Fruit fly (Drosophila melanogaster) Kc167 (cell line): ENCODE data around the gene out.

ENCODE experiments used
- Myc ChIP-seq: fragments of >200 bp; optimal IDR thresholded peaks from 2 replicates; lab custom pipeline; 2017; ENCODE audit warnings: missing external identifiers
- Sin3A ChIP-seq: fragments of >200 bp; optimal IDR thresholded peaks from 2 replicates; lab custom pipeline; 2018; ENCODE audit warnings: missing external identifiers
- h ChIP-seq: fragments of >200 bp; optimal IDR thresholded peaks from 3 replicates; lab custom pipeline; 2018; ENCODE audit warnings: missing external identifiers
- insv ChIP-seq: fragments of >200 bp; optimal IDR thresholded peaks from 3 replicates; lab custom pipeline; 2018; ENCODE audit warnings: missing external identifiers
- psq ChIP-seq: fragments of >200 bp; optimal IDR thresholded peaks from 2 replicates; lab custom pipeline; 2017; ENCODE audit warnings: missing external identifiers
- ttk ChIP-seq: sonication (Bioruptor generic); optimal IDR thresholded peaks from 2 replicates; lab custom pipeline; 2017; ENCODE audit warnings: missing external identifiers

DNA sequence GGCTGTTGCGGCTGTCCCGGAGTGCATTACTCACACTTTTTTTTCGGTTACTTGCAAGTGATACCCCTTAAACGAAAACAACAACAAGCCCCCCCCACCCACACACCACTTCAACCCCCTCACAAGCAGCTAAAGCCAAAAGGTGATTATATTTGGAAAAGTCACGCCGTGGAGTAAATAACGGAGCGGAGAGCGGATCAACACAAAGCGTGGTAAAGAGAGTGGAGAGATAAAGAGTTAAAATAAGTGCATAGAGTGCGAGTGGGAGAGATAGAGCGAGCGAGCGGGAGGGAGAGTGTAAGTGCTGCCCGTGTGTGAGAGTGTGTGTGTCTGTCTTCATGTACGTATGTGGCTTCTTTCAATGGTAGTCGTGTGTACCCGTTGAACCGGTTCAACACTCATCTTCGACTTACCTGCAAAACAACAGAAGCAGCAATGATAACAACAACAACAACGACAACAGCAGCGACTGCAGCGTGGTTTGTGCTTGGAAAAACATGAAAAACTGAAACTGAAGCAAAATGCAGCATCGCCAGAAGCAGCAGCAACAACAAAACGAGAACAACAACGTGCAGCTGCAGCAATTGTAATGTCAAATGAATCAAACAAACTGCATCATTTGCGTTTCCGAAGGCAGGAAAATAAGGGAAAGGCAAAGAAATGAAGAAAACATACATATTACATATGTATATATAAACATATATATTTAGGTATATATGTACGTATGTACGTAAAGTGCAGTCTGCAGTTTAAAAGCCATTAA is 31.7 kb upstream of the out start:
- TF ChIP-seq insv (lab: Kevin White, UChicago) (no peak), psq (lab: Kevin White, UChicago) (no peak), Sin3A (lab: Kevin White, UChicago) (no peak), ttk (lab: Kevin White, UChicago) (no peak), Myc (lab: Kevin White, UChicago) (no peak), h (lab: Kevin White, UChicago) (no peak)
